Worm (Caenorhabditis elegans) whole organism, L3 larva: ENCODE results near the gene lelo-3.

Experiments
- ceh-16 ChIP-seq: sonication (generic microtip); optimal IDR thresholded peaks from 2 replicates; lab custom pipeline; 2017; ENCODE audit warnings: missing biosample characterization, missing genetic modification characterization
- ceh-82 ChIP-seq: fragments of 150-350 bp; optimal IDR thresholded peaks from 2 replicates; lab custom pipeline; 2014; ENCODE audit warnings: missing biosample characterization, missing genetic modification characterization
- daf-12 ChIP-seq: fragments of 150-350 bp; optimal IDR thresholded peaks from 2 replicates; lab custom pipeline; 2014; ENCODE audit warnings: missing biosample characterization, missing genetic modification reagents, missing genetic modification characterization
- elt-3 ChIP-seq, 3 experiments: fragments of 150-350 bp in 1 of 3; sonication (generic microtip) in 2 of 3; optimal IDR thresholded peaks; 2 replicates in 2 of 3; 4 replicates in 1 of 3; lab custom pipeline; 2014 to 2017; ENCODE audit warnings: missing biosample characterization in 3 of 3, missing genetic modification characterization in 3 of 3
- fkh-2 ChIP-seq: fragments of 150-350 bp; optimal IDR thresholded peaks from 2 replicates; lab custom pipeline; 2014; ENCODE audit warnings: missing biosample characterization, missing genetic modification reagents, missing genetic modification characterization
- lin-39 ChIP-seq: fragments of 150-350 bp; optimal IDR thresholded peaks from 2 replicates; lab custom pipeline; 2018; ENCODE audit warnings: missing biosample characterization, missing genetic modification reagents, missing genetic modification characterization
- nhr-23 ChIP-seq: fragments of 150-350 bp; optimal IDR thresholded peaks from 2 replicates; lab custom pipeline; 2014; ENCODE audit warnings: missing biosample characterization, missing genetic modification reagents, missing genetic modification characterization
- sea-2 ChIP-seq: fragments of 150-350 bp; sonication (generic microtip); optimal IDR thresholded peaks from 4 replicates; lab custom pipeline; 2014; ENCODE audit warnings: missing biosample characterization, missing genetic modification reagents, missing genetic modification characterization
- unc-39 ChIP-seq: sonication (generic microtip); optimal IDR thresholded peaks from 4 replicates; lab custom pipeline; 2017; ENCODE audit warnings: missing biosample characterization, missing genetic modification characterization
- ztf-11 ChIP-seq: fragments of 150-350 bp; optimal IDR thresholded peaks from 2 replicates; lab custom pipeline; 2014; ENCODE audit warnings: missing biosample characterization, missing genetic modification characterization
- ztf-4 ChIP-seq: fragments of 150-350 bp; optimal IDR thresholded peaks from 2 replicates; lab custom pipeline; 2014; ENCODE audit warnings: missing biosample characterization, missing genetic modification characterization

- no peak for TF ChIP-seq ztf-11 (tag; lab: Kevin White, UChicago)
- TF ChIP-seq daf-12 = no peak
- no peak for TF ChIP-seq fkh-2 (tag; lab: Kevin White, UChicago)
- TF ChIP-seq lin-39 (tag; lab: Kevin White, UChicago) = no peak
- TF ChIP-seq ztf-4 (tag; lab: Kevin White, UChicago) = no peak
- no peak for TF ChIP-seq elt-3 (tag; optimal IDR thresholded peaks at IDR 0.05; lab: Kevin White, UChicago)
- TF ChIP-seq nhr-23 (tag; lab: Kevin White, UChicago) = no peak
- TF ChIP-seq ceh-16 (tag; lab: Kevin White, UChicago) = no peak
- no peak for TF ChIP-seq sea-2
- TF ChIP-seq unc-39 (tag; lab: Kevin White, UChicago) = no peak
- no peak for TF ChIP-seq ceh-82 (tag; lab: Kevin White, UChicago)
These were observed 18.2 kb upstream of the lelo-3 start for ce11 chrX:6040435-6041093.
